Fruit fly (Drosophila melanogaster) whole organism, prepupa: Measurements from ENCODE around the gene Cdk1.

Source experiments
- CG16779 ChIP-seq: fragments of 200-800 bp; sonication (Bioruptor generic); optimal IDR thresholded peaks from 3 replicates; lab custom pipeline; 2017; ENCODE audit warnings: missing biosample characterization, mild to moderate bottlenecking, missing genetic modification characterization
- CG3032 ChIP-seq: fragments of 200-800 bp; optimal IDR thresholded peaks from 2 replicates; lab custom pipeline; 2019; ENCODE audit warnings: missing biosample characterization, mild to moderate bottlenecking, missing genetic modification characterization, moderate library complexity
- CG31627 ChIP-seq: fragments of 200-800 bp; sonication (Bioruptor generic); optimal IDR thresholded peaks from 3 replicates; lab custom pipeline; 2016; ENCODE audit warnings: missing biosample characterization, missing genetic modification characterization
- CG34406 ChIP-seq: fragments of 200-800 bp; sonication (Bioruptor generic); optimal IDR thresholded peaks from 3 replicates; lab custom pipeline; 2016; ENCODE audit warnings: missing biosample characterization, missing genetic modification characterization
- Eip93F ChIP-seq: fragments of 200-800 bp; sonication (Bioruptor generic); optimal IDR thresholded peaks from 2 replicates; lab custom pipeline; 2016; ENCODE audit warnings: missing biosample characterization, mild to moderate bottlenecking, missing genetic modification characterization
- Gug ChIP-seq: fragments of 200-800 bp; sonication (Bioruptor generic); IDR thresholded peaks from 2 replicates; pipeline ENCODE4 v1.3.6; 2022; ENCODE audit warnings: missing biosample characterization, missing genetic modification characterization
- Sox15 ChIP-seq: fragments of 200-800 bp; sonication (Bioruptor generic); optimal IDR thresholded peaks from 3 replicates; lab custom pipeline; 2016; ENCODE audit warnings: missing biosample characterization, missing genetic modification characterization
- achi ChIP-seq: fragments of 200-800 bp; sonication (Bioruptor generic); optimal IDR thresholded peaks from 3 replicates; lab custom pipeline; 2016; ENCODE audit warnings: missing biosample characterization, missing genetic modification characterization
- fd85E ChIP-seq: fragments of 200-800 bp; sonication (Bioruptor generic); optimal IDR thresholded peaks from 3 replicates; lab custom pipeline; 2016; ENCODE audit warnings: missing biosample characterization, missing genetic modification characterization
- ss ChIP-seq, 2 experiments: fragments of 200-800 bp; sonication (Bioruptor generic); optimal IDR thresholded peaks; 2 replicates in 1 of 2; 3 replicates in 1 of 2; lab custom pipeline; 2017 to 2018; ENCODE audit warnings: mild to moderate bottlenecking in 2 of 2, missing biosample characterization in 2 of 2, missing genetic modification characterization in 2 of 2, moderate library complexity in 1 of 2

DNA sequence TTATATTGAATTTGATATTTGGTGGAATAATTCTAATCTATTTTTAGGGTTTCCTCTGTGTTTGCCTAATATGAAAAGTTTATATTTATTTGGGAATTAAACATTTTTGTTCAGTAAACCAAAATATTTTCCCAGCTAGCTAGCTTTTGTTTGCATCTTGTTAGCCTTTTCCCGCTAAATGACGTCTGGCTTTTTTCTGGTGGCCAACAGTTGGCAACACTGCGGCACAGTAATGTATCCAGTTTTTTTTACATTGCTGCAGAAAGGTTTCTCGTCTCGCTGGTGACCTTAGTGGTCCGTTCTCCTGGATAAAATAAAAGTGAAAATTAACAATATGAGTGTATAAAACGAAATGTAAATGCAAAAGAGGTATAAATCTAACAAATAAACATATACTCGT is 21.8 kb downstream of the Cdk1 start, which contains the start of gene lft:
- TF ChIP-seq Gug (GFP tag; lab: Robert Waterston, UW) (no peak), Eip93F (GFP tag; lab: Kevin White, UChicago) (no peak), fd85E (GFP tag; lab: Kevin White, UChicago) (no peak), CG16779 (tag; lab: Kevin White, UChicago) (no peak), CG34406 (GFP tag; lab: Kevin White, UChicago) (no peak), CG31627 (GFP tag; lab: Kevin White, UChicago) (no peak), Sox15 (GFP tag; lab: Kevin White, UChicago) (no peak), ss (GFP tag; optimal IDR thresholded peaks at IDR 0.05; lab: Kevin White, UChicago) (peak in 1 of 2 experiments; percentile 32), achi (GFP tag; lab: Kevin White, UChicago) (no peak), CG3032 (tag; lab: Kevin White, UChicago) (no peak)
